Worm (Caenorhabditis elegans): ENCODE measurements around the gene gln-6.

DNA sequence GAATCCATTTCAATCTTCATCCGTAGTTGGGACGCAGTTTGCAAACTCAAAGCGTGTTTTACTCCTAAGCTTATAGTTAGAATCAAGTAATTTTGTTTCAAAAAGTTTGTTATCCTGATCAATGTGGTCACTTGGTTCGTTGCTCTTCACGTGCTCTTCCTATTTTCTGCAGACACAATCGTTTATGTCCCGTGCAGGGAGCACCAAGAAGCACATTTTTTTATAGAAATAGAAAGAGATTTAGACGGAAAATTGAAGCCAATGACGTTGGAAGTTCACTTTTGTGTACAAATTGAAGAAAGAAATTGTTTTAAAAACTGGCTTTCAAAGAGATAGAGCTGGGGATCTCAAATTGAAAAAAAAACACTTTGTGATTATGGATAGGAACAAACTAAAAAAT, 21.1 kb upstream of the gln-6 start:
- TF ChIP-seq zip-2 (tag; optimal IDR thresholded peaks at IDR 0.05): no peak
- no peak for TF ChIP-seq unc-130 (GFP tag; optimal IDR thresholded peaks at IDR 0.05)
- TF ChIP-seq T26A8.4 (GFP tag; IDR thresholded peaks at IDR 0.05): no peak
- no peak for TF ChIP-seq ces-1 (GFP tag; optimal IDR thresholded peaks at IDR 0.05)
- no peak for TF ChIP-seq dpl-1 (GFP tag; optimal IDR thresholded peaks at IDR 0.05)
- TF ChIP-seq unc-62 (GFP tag; optimal IDR thresholded peaks at IDR 0.05 in 1 of 2): no peak
- no peak for TF ChIP-seq unc-62 (tag; optimal IDR thresholded peaks at IDR 0.05)
- no peak for TF ChIP-seq egl-43 (GFP tag; IDR thresholded peaks at IDR 0.05)
- TF ChIP-seq nhr-76 (tag; optimal IDR thresholded peaks at IDR 0.05): no peak
- TF ChIP-seq lin-13 (GFP tag; optimal IDR thresholded peaks at IDR 0.05): no peak

Measured in whole organism, L4 larva.